Worm (Caenorhabditis elegans): ENCODE results near the gene tiar-1.

DNA sequence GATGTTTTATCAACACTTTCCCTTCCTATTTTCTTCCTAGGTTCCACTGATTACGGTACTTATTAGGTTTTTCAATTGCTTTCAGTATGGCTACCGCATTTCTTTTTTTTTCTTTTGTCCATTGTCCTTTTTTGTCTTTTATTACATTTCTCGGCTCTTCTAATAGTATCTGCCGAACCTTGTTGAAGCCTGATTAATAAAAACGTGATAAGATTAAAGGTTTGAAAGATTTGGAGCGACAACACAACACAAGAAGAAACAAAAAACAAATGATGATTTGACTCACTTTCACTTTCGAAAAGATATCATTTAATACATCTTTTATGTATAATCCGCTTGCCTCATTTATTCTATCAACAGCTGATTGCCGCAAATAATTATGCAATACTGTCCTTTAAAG lies 49.6 kb downstream of the tiar-1 start, which contains the start of gene C25H3.15:
- TF ChIP-seq ztf-29 (GFP tag; IDR thresholded peaks at IDR 0.05): no peak
- TF ChIP-seq flt-1 (GFP tag; IDR thresholded peaks at IDR 0.05): no peak
- no peak for TF ChIP-seq ref-1 (GFP tag; conservative IDR thresholded peaks at IDR 0.05)
- no peak for TF ChIP-seq T22C8.4 (GFP tag; IDR thresholded peaks at IDR 0.05)
- TF ChIP-seq cog-1 (tag; optimal IDR thresholded peaks at IDR 0.05): no peak
- TF ChIP-seq ztf-23 (GFP tag; IDR thresholded peaks at IDR 0.05): no peak
- TF ChIP-seq med-1 (GFP tag; optimal IDR thresholded peaks at IDR 0.05; ENCODE audit: insufficient read depth): no peak
